Comparison of ENCODE assay signal across 1 fruit fly cellular context in genomic region chr3L:4025738-4026505, dm6.
A peak's percentile ranks its signal among the peaks of the same experiment; 100 is the strongest.
TF ChIP-seq lines count a peak whose summit lies in the region.

TSS of gene CG11594 (minus strand) at chr3L:4026011.

TF ChIP-seq in whole organism, embryonic, 481 proteins besides CTCF, POLR2A, EP300 and RAD21 (continued from another document and continues in another):
- TF ChIP-seq caup (GFP tag; optimal IDR thresholded peaks at IDR 0.05; lab: Kevin White, UChicago; ENCODE audit: severe bottlenecking): peak; percentile 75
- TF ChIP-seq CG14441 (GFP tag; IDR thresholded peaks at IDR 0.05; lab: Robert Waterston, UW): peak; percentile 47; the same call in 1 of the 2 replicates
- no peak for TF ChIP-seq Deaf1 (tag; optimal IDR thresholded peaks at IDR 0.05; lab: Kevin White, UChicago)
- no peak for TF ChIP-seq Dll (GFP tag; IDR thresholded peaks at IDR 0.05; lab: Robert Waterston, UW; ENCODE audit: partially characterized antibody)
- no peak for TF ChIP-seq jumu (GFP tag; optimal IDR thresholded peaks at IDR 0.05; lab: Kevin White, UChicago)
- no peak for TF ChIP-seq CG6689 (GFP tag; IDR thresholded peaks at IDR 0.05; lab: Robert Waterston, UW)
- TF ChIP-seq CG12219 (GFP tag; optimal IDR thresholded peaks at IDR 0.05; lab: Kevin White, UChicago): no peak
- no peak for TF ChIP-seq crol (GFP tag; IDR thresholded peaks at IDR 0.05; lab: Robert Waterston, UW)
- no peak for TF ChIP-seq CG16813 (GFP tag; IDR thresholded peaks at IDR 0.05; lab: Robert Waterston, UW; ENCODE audit: partially characterized antibody)
- TF ChIP-seq CG31388 (GFP tag; optimal IDR thresholded peaks at IDR 0.05; lab: Kevin White, UChicago): no peak
- no peak for TF ChIP-seq Xbp1 (GFP tag; optimal IDR thresholded peaks at IDR 0.05; lab: Kevin White, UChicago)
- no peak for TF ChIP-seq Kr (GFP tag; optimal IDR thresholded peaks at IDR 0.05; lab: Kevin White, UChicago)
- no peak for TF ChIP-seq disco-r (GFP tag; optimal IDR thresholded peaks at IDR 0.05; lab: Kevin White, UChicago)
- TF ChIP-seq Dp (GFP tag; optimal IDR thresholded peaks at IDR 0.05; lab: Kevin White, UChicago): no peak
- no peak for TF ChIP-seq br (optimal IDR thresholded peaks at IDR 0.05; lab: Kevin White, UChicago)
- TF ChIP-seq CG2875 (GFP tag; optimal IDR thresholded peaks at IDR 0.05; lab: Kevin White, UChicago): no peak
- no peak for TF ChIP-seq vnd (GFP tag; IDR thresholded peaks at IDR 0.05; lab: Robert Waterston, UW; ENCODE audit: partially characterized antibody)
- peak; percentile 48 for TF ChIP-seq CG6813 (GFP tag; optimal IDR thresholded peaks at IDR 0.05; lab: Kevin White, UChicago)
- TF ChIP-seq CG30403 (GFP tag; optimal IDR thresholded peaks at IDR 0.05; lab: Kevin White, UChicago): no peak
- peak; percentile 39 for TF ChIP-seq CG6765 (GFP tag; optimal IDR thresholded peaks at IDR 0.05; lab: Kevin White, UChicago)
- TF ChIP-seq CG11456 (GFP tag; IDR thresholded peaks at IDR 0.05; lab: Robert Waterston, UW): no peak
- no peak for TF ChIP-seq CG7786 (GFP tag; optimal IDR thresholded peaks at IDR 0.05; lab: Kevin White, UChicago)
- no peak for TF ChIP-seq CG4328 (GFP tag; optimal IDR thresholded peaks at IDR 0.05; lab: Kevin White, UChicago)
- peak; percentile 68 for TF ChIP-seq Hmr (GFP tag; optimal IDR thresholded peaks at IDR 0.05; lab: Kevin White, UChicago)
- TF ChIP-seq CG4404 (GFP tag; IDR thresholded peaks at IDR 0.05; lab: Robert Waterston, UW): no peak
- TF ChIP-seq CG1603 (tag; optimal IDR thresholded peaks at IDR 0.05; lab: Kevin White, UChicago): no peak
- TF ChIP-seq CG18262 (tag; optimal IDR thresholded peaks at IDR 0.05; lab: Kevin White, UChicago): no peak
- TF ChIP-seq tll (GFP tag; optimal IDR thresholded peaks at IDR 0.05; lab: Kevin White, UChicago): no peak
- TF ChIP-seq Lpt (GFP tag; optimal IDR thresholded peaks at IDR 0.05; lab: Kevin White, UChicago): no peak
- no peak for TF ChIP-seq gfzf (GFP tag; optimal IDR thresholded peaks at IDR 0.05; lab: Kevin White, UChicago)
- no peak for TF ChIP-seq zf30C (GFP tag; optimal IDR thresholded peaks at IDR 0.05; lab: Kevin White, UChicago)
- peak; percentile 22 for TF ChIP-seq mirr (GFP tag; optimal IDR thresholded peaks at IDR 0.05; lab: Kevin White, UChicago)
- no peak for TF ChIP-seq HmgD (GFP tag; optimal IDR thresholded peaks at IDR 0.05; lab: Kevin White, UChicago)
- TF ChIP-seq CG7372 (GFP tag; IDR thresholded peaks at IDR 0.05; lab: Robert Waterston, UW): no peak; the same call in 1 of the 2 replicates
- no peak for TF ChIP-seq CG17829 (tag; optimal IDR thresholded peaks at IDR 0.05; lab: Kevin White, UChicago)
- no peak for TF ChIP-seq sim (GFP tag; IDR thresholded peaks at IDR 0.05; lab: Robert Waterston, UW)
- no peak for TF ChIP-seq CG10979 (tag; optimal IDR thresholded peaks at IDR 0.05; lab: Kevin White, UChicago)
- no peak for TF ChIP-seq z (GFP tag; IDR thresholded peaks at IDR 0.05; lab: Robert Waterston, UW)
- TF ChIP-seq CG12071 (GFP tag; optimal IDR thresholded peaks at IDR 0.05; lab: Kevin White, UChicago): peak; percentile 54
- TF ChIP-seq ERR (GFP tag; optimal IDR thresholded peaks at IDR 0.05; lab: Kevin White, UChicago): no peak
- peak; percentile 21 for TF ChIP-seq HmgZ (tag; optimal IDR thresholded peaks at IDR 0.05; lab: Kevin White, UChicago)
- TF ChIP-seq CG6654 (GFP tag; optimal IDR thresholded peaks at IDR 0.05; lab: Kevin White, UChicago): no peak
- TF ChIP-seq Hmx (GFP tag; optimal IDR thresholded peaks at IDR 0.05; lab: Kevin White, UChicago): no peak
- TF ChIP-seq wek (GFP tag; optimal IDR thresholded peaks at IDR 0.05; lab: Kevin White, UChicago): no peak
- TF ChIP-seq CG4820 (GFP tag; optimal IDR thresholded peaks at IDR 0.05; lab: Kevin White, UChicago): no peak
- no peak for TF ChIP-seq eve (GFP tag; optimal IDR thresholded peaks at IDR 0.05; lab: Kevin White, UChicago)
- no peak for TF ChIP-seq H2.0 (GFP tag; IDR thresholded peaks at IDR 0.05; lab: Robert Waterston, UW)
- TF ChIP-seq Blimp-1 (GFP tag; optimal IDR thresholded peaks at IDR 0.05; lab: Kevin White, UChicago): no peak
- no peak for TF ChIP-seq CG15073 (GFP tag; optimal IDR thresholded peaks at IDR 0.05; lab: Kevin White, UChicago)
- no peak for TF ChIP-seq CG34224 (GFP tag; IDR thresholded peaks at IDR 0.05; lab: Robert Waterston, UW; ENCODE audit: partially characterized antibody)
- no peak for TF ChIP-seq NK7.1 (GFP tag; optimal IDR thresholded peaks at IDR 0.05; lab: Kevin White, UChicago)
- TF ChIP-seq nerfin-1 (tag; optimal IDR thresholded peaks at IDR 0.05; lab: Kevin White, UChicago): no peak
- TF ChIP-seq CG12659 (GFP tag; optimal IDR thresholded peaks at IDR 0.05; lab: Kevin White, UChicago): peak; percentile 32
- no peak for TF ChIP-seq pum (GFP tag; optimal IDR thresholded peaks at IDR 0.05; lab: Kevin White, UChicago)
- no peak for TF ChIP-seq ftz-f1 (GFP tag; optimal IDR thresholded peaks at IDR 0.05; lab: Kevin White, UChicago)
- TF ChIP-seq CG33213 (GFP tag; optimal IDR thresholded peaks at IDR 0.05; lab: Kevin White, UChicago): no peak
- TF ChIP-seq lola (GFP tag; optimal IDR thresholded peaks at IDR 0.05; lab: Kevin White, UChicago): no peak
- no peak for TF ChIP-seq nau (GFP tag; optimal IDR thresholded peaks at IDR 0.05; lab: Kevin White, UChicago)
- TF ChIP-seq fu2 (GFP tag; optimal IDR thresholded peaks at IDR 0.05; lab: Kevin White, UChicago): no peak
- TF ChIP-seq CG15514 (GFP tag; optimal IDR thresholded peaks at IDR 0.05; lab: Kevin White, UChicago): peak; percentile 65
- TF ChIP-seq Atf-2 (GFP tag; optimal IDR thresholded peaks at IDR 0.05; lab: Kevin White, UChicago): no peak
- no peak for TF ChIP-seq CG12391 (tag; optimal IDR thresholded peaks at IDR 0.05; lab: Kevin White, UChicago)
- TF ChIP-seq CG5953 (GFP tag; IDR thresholded peaks at IDR 0.05; lab: Robert Waterston, UW): no peak
- TF ChIP-seq HLH3B (GFP tag; IDR thresholded peaks at IDR 0.05; lab: Robert Waterston, UW): no peak
- TF ChIP-seq Usf (GFP tag; optimal IDR thresholded peaks at IDR 0.05; lab: Kevin White, UChicago): no peak
- TF ChIP-seq Dek (tag; optimal IDR thresholded peaks at IDR 0.05; lab: Kevin White, UChicago): no peak
- no peak for TF ChIP-seq hkb (optimal IDR thresholded peaks at IDR 0.05; lab: Kevin White, UChicago)
- no peak for TF ChIP-seq hkb (GFP tag; IDR thresholded peaks at IDR 0.05; lab: Robert Waterston, UW)
- peak; percentile 44 for TF ChIP-seq schlank (tag; optimal IDR thresholded peaks at IDR 0.05; lab: Kevin White, UChicago)
- no peak for TF ChIP-seq nom (GFP tag; optimal IDR thresholded peaks at IDR 0.05; lab: Kevin White, UChicago)
- no peak for TF ChIP-seq Dip2 (GFP tag; IDR thresholded peaks at IDR 0.05; lab: Robert Waterston, UW)
- TF ChIP-seq CG3065 (GFP tag; optimal IDR thresholded peaks at IDR 0.05; lab: Kevin White, UChicago): no peak
- no peak for TF ChIP-seq Scr (GFP tag; IDR thresholded peaks at IDR 0.05; lab: Robert Waterston, UW; ENCODE audit: partially characterized antibody)
- no peak for TF ChIP-seq nmo (GFP tag; optimal IDR thresholded peaks at IDR 0.05; lab: Kevin White, UChicago)
- peak; percentile 25 for TF ChIP-seq eyg (GFP tag; optimal IDR thresholded peaks at IDR 0.05; lab: Kevin White, UChicago)
- no peak for TF ChIP-seq CG18011 (GFP tag; optimal IDR thresholded peaks at IDR 0.05; lab: Kevin White, UChicago)
- no peak for TF ChIP-seq CG10267 (tag; optimal IDR thresholded peaks at IDR 0.05; lab: Kevin White, UChicago)
- TF ChIP-seq repo (GFP tag; optimal IDR thresholded peaks at IDR 0.05; lab: Kevin White, UChicago): no peak
- TF ChIP-seq bowl (GFP tag; IDR thresholded peaks at IDR 0.05; lab: Robert Waterston, UW): no peak
- TF ChIP-seq CG13894 (tag; optimal IDR thresholded peaks at IDR 0.05; lab: Kevin White, UChicago): no peak
- TF ChIP-seq chm (GFP tag; IDR thresholded peaks at IDR 0.05; lab: Robert Waterston, UW): no peak
- TF ChIP-seq sima (GFP tag; optimal IDR thresholded peaks at IDR 0.05; lab: Kevin White, UChicago): no peak
- no peak for TF ChIP-seq Ets65A (GFP tag; lab: Kevin White, UChicago)
- TF ChIP-seq CG14014 (GFP tag; IDR thresholded peaks at IDR 0.05; lab: Robert Waterston, UW): peak; percentile 67; the same call in 1 of the 2 replicates
- TF ChIP-seq aop (GFP tag; IDR thresholded peaks at IDR 0.05; lab: Robert Waterston, UW): no peak
- TF ChIP-seq CG11093 (GFP tag; IDR thresholded peaks at IDR 0.05; lab: Robert Waterston, UW): no peak
- no peak for TF ChIP-seq CG8478 (optimal IDR thresholded peaks at IDR 0.05; lab: Kevin White, UChicago)
- no peak for TF ChIP-seq D (optimal IDR thresholded peaks at IDR 0.05; lab: Kevin White, UChicago)
- no peak for TF ChIP-seq D (GFP tag; optimal IDR thresholded peaks at IDR 0.05; lab: Kevin White, UChicago)
- TF ChIP-seq sens (GFP tag; lab: Kevin White, UChicago): peak; percentile 62
- no peak for TF ChIP-seq jigr1 (GFP tag; IDR thresholded peaks at IDR 0.05; lab: Robert Waterston, UW)
- no peak for TF ChIP-seq zen2 (GFP tag; IDR thresholded peaks at IDR 0.05; lab: Robert Waterston, UW; ENCODE audit: partially characterized antibody)
- peak; percentile 21 for TF ChIP-seq bcd (GFP tag; optimal IDR thresholded peaks at IDR 0.05; lab: Kevin White, UChicago)
- TF ChIP-seq CG6791 (GFP tag; IDR thresholded peaks at IDR 0.05; lab: Robert Waterston, UW; ENCODE audit: partially characterized antibody): no peak
- no peak for TF ChIP-seq knrl (GFP tag; IDR thresholded peaks at IDR 0.05; lab: Robert Waterston, UW; ENCODE audit: partially characterized antibody)
- TF ChIP-seq Fer2 (tag; optimal IDR thresholded peaks at IDR 0.05; lab: Kevin White, UChicago): peak; percentile 9
- no peak for TF ChIP-seq CG4424 (GFP tag; optimal IDR thresholded peaks at IDR 0.05; lab: Kevin White, UChicago)
- TF ChIP-seq ken (GFP tag; IDR thresholded peaks at IDR 0.05; lab: Robert Waterston, UW): 0 out of 3 replicates have a peak, but pooled peaks have one; percentile 27
- no peak for TF ChIP-seq CG31441 (GFP tag; IDR thresholded peaks at IDR 0.05; lab: Robert Waterston, UW)
- no peak for TF ChIP-seq CG4707 (GFP tag; optimal IDR thresholded peaks at IDR 0.05; lab: Kevin White, UChicago)
- TF ChIP-seq CG8290 (GFP tag; optimal IDR thresholded peaks at IDR 0.05; lab: Kevin White, UChicago): no peak
- TF ChIP-seq CG8290 (tag; optimal IDR thresholded peaks at IDR 0.05; lab: Kevin White, UChicago): no peak
- TF ChIP-seq CG17359 (tag; optimal IDR thresholded peaks at IDR 0.05; lab: Kevin White, UChicago): no peak
- TF ChIP-seq CG42726 (GFP tag; IDR thresholded peaks at IDR 0.05; lab: Robert Waterston, UW; ENCODE audit: partially characterized antibody): no peak
- no peak for TF ChIP-seq CG2712 (tag; optimal IDR thresholded peaks at IDR 0.05; lab: Kevin White, UChicago)
- 0 out of 2 replicates have a peak, but pooled peaks have one; percentile 12 for TF ChIP-seq stc (GFP tag; IDR thresholded peaks at IDR 0.05; lab: Robert Waterston, UW)
- no peak for TF ChIP-seq al (GFP tag; IDR thresholded peaks at IDR 0.05; lab: Robert Waterston, UW)
- no peak for TF ChIP-seq CG9797 (GFP tag; optimal IDR thresholded peaks at IDR 0.05; lab: Kevin White, UChicago)
- TF ChIP-seq lmd (GFP tag; IDR thresholded peaks at IDR 0.05; lab: Robert Waterston, UW): no peak
- peak; percentile 3 for TF ChIP-seq CG3163 (GFP tag; optimal IDR thresholded peaks at IDR 0.05; lab: Kevin White, UChicago)
- peak; percentile 8 for TF ChIP-seq CG8924 (tag; optimal IDR thresholded peaks at IDR 0.05; lab: Kevin White, UChicago)
- no peak for TF ChIP-seq CG7357 (GFP tag; IDR thresholded peaks at IDR 0.05; lab: Robert Waterston, UW)
- TF ChIP-seq CG11723 (GFP tag; optimal IDR thresholded peaks at IDR 0.05; lab: Kevin White, UChicago): peak; percentile 4
- TF ChIP-seq tap (tag; optimal IDR thresholded peaks at IDR 0.05; lab: Kevin White, UChicago): no peak
- no peak for TF ChIP-seq bbx (GFP tag; IDR thresholded peaks at IDR 0.05; lab: Robert Waterston, UW; ENCODE audit: partially characterized antibody)
- no peak for TF ChIP-seq Stat92E (GFP tag; optimal IDR thresholded peaks at IDR 0.05; lab: Kevin White, UChicago)
- TF ChIP-seq da (GFP tag; optimal IDR thresholded peaks at IDR 0.05; lab: Kevin White, UChicago): no peak
- TF ChIP-seq Spps (tag; optimal IDR thresholded peaks at IDR 0.05; lab: Kevin White, UChicago): no peak
- TF ChIP-seq lilli (GFP tag; optimal IDR thresholded peaks at IDR 0.05; lab: Kevin White, UChicago): no peak
- TF ChIP-seq Aef1 (GFP tag; IDR thresholded peaks at IDR 0.05; lab: Robert Waterston, UW): no peak
- peak; percentile 30 for TF ChIP-seq CG17912 (GFP tag; optimal IDR thresholded peaks at IDR 0.05; lab: Kevin White, UChicago)
- no peak for TF ChIP-seq Atf3 (GFP tag; optimal IDR thresholded peaks at IDR 0.05; lab: Kevin White, UChicago)
- no peak for TF ChIP-seq Sox102F (GFP tag; optimal IDR thresholded peaks at IDR 0.05; lab: Kevin White, UChicago)
- no peak for TF ChIP-seq E2f2 (GFP tag; IDR thresholded peaks at IDR 0.05; lab: Robert Waterston, UW)
- no peak for TF ChIP-seq CG4854 (GFP tag; optimal IDR thresholded peaks at IDR 0.05; lab: Kevin White, UChicago)
- TF ChIP-seq TFAM (GFP tag; optimal IDR thresholded peaks at IDR 0.05; lab: Kevin White, UChicago): no peak
- no peak for TF ChIP-seq shn (GFP tag; optimal IDR thresholded peaks at IDR 0.05; lab: Kevin White, UChicago)
- peak; percentile 65 for TF ChIP-seq Atf6 (GFP tag; IDR thresholded peaks at IDR 0.05; lab: Robert Waterston, UW)
- no peak for TF ChIP-seq Elba2 (GFP tag; optimal IDR thresholded peaks at IDR 0.05; lab: Kevin White, UChicago)
- TF ChIP-seq CG11085 (GFP tag; IDR thresholded peaks at IDR 0.05; lab: Robert Waterston, UW): no peak
- peak; percentile 48 for TF ChIP-seq CG9817 (tag; optimal IDR thresholded peaks at IDR 0.05; lab: Kevin White, UChicago)
- TF ChIP-seq CG3726 (GFP tag; IDR thresholded peaks at IDR 0.05; lab: Robert Waterston, UW): no peak
- TF ChIP-seq gce (GFP tag; IDR thresholded peaks at IDR 0.05; lab: Robert Waterston, UW): no peak
- TF ChIP-seq dimm (GFP tag; IDR thresholded peaks at IDR 0.05; lab: Robert Waterston, UW): no peak
- no peak for TF ChIP-seq ara (GFP tag; IDR thresholded peaks at IDR 0.05; lab: Robert Waterston, UW)
- TF ChIP-seq sr (GFP tag; IDR thresholded peaks at IDR 0.05; lab: Robert Waterston, UW): no peak
- TF ChIP-seq Mrtf (GFP tag; IDR thresholded peaks at IDR 0.05; lab: Robert Waterston, UW): no peak
- no peak for TF ChIP-seq zfh2 (GFP tag; optimal IDR thresholded peaks at IDR 0.05; lab: Kevin White, UChicago)
- TF ChIP-seq gsb-n (tag; optimal IDR thresholded peaks at IDR 0.05; lab: Kevin White, UChicago): no peak
- TF ChIP-seq CG33557 (GFP tag; optimal IDR thresholded peaks at IDR 0.05; lab: Kevin White, UChicago): no peak
